Worm (Caenorhabditis elegans) whole organism, L4 larva: ENCODE results near the gene lonp-2.

Source experiments
- F10B5.3 ChIP-seq: sonication (generic microtip); optimal IDR thresholded peaks from 2 replicates; lab custom pipeline; 2016; ENCODE audit warnings: mild to moderate bottlenecking, missing genetic modification characterization, missing compliant biosample characterization
- F44E2.7 ChIP-seq: fragments of 200-800 bp; sonication (Bioruptor generic); IDR thresholded peaks from 2 replicates; pipeline ENCODE4 v2.1.2; 2022; ENCODE audit warnings: missing genetic modification characterization, missing compliant biosample characterization
- T20F7.1 ChIP-seq: fragments of 200-800 bp; sonication (Bioruptor generic); optimal IDR thresholded peaks from 2 replicates; lab custom pipeline; 2018; ENCODE audit warnings: mild to moderate bottlenecking, missing genetic modification characterization, missing compliant biosample characterization
- Y75B8A.6 ChIP-seq: fragments of 200-800 bp; sonication (Bioruptor generic); IDR thresholded peaks from 2 replicates; pipeline ENCODE4 v1.3.6; 2022; ENCODE audit warnings: missing genetic modification reagents, missing genetic modification characterization, missing compliant biosample characterization
- ama-1 ChIP-seq: fragments of 150-350 bp; optimal IDR thresholded peaks from 2 replicates; lab custom pipeline; 2014; ENCODE audit warnings: inconsistent platforms, mixed read lengths
- arid-1 ChIP-seq: fragments of 200-800 bp; sonication (Bioruptor generic); conservative IDR thresholded peaks from 2 replicates; pipeline ENCODE4 v1.3.6; 2022; ENCODE audit warnings: missing genetic modification reagents, missing genetic modification characterization, missing compliant biosample characterization
- attf-4 ChIP-seq: sonication (generic microtip); optimal IDR thresholded peaks from 3 replicates; lab custom pipeline; 2017; ENCODE audit warnings: missing biosample characterization, missing genetic modification characterization
- ceh-28 ChIP-seq: fragments of 150-350 bp; optimal IDR thresholded peaks from 2 replicates; lab custom pipeline; 2014; ENCODE audit warnings: missing biosample characterization, missing genetic modification reagents, missing genetic modification characterization
- ceh-82 ChIP-seq: sonication (generic microtip); optimal IDR thresholded peaks from 2 replicates; lab custom pipeline; 2017; ENCODE audit warnings: missing biosample characterization, missing genetic modification characterization
- daf-16 ChIP-seq, 3 experiments: sonication (generic microtip); optimal IDR thresholded peaks; 2 replicates each; lab custom pipeline; 2016 to 2017; ENCODE audit warnings: missing genetic modification characterization in 3 of 3, missing genetic modification reagents in 3 of 3, mild to moderate bottlenecking in 2 of 3, missing compliant biosample characterization in 2 of 3, missing biosample characterization in 1 of 3, moderate library complexity in 1 of 3
- dmd-6 ChIP-seq: fragments of 200-800 bp; sonication (Bioruptor generic); IDR thresholded peaks from 2 replicates; pipeline ENCODE4 v1.3.6; 2022; ENCODE audit warnings: missing genetic modification reagents, missing genetic modification characterization, missing compliant biosample characterization
- dpl-1 ChIP-seq: fragments of 150-350 bp; optimal IDR thresholded peaks from 2 replicates; lab custom pipeline; 2014; ENCODE audit warnings: missing biosample characterization, missing genetic modification reagents, missing genetic modification characterization
- duxl-1 ChIP-seq: sonication (generic microtip); optimal IDR thresholded peaks from 2 replicates; lab custom pipeline; 2016; ENCODE audit warnings: mild to moderate bottlenecking, missing genetic modification characterization, moderate library complexity, missing compliant biosample characterization; ENCODE audit not compliant: poor library complexity
- dve-1 ChIP-seq: sonication (generic microtip); optimal IDR thresholded peaks from 2 replicates; lab custom pipeline; 2017; ENCODE audit warnings: antibody characterized with exemption, mild to moderate bottlenecking, missing genetic modification characterization, missing compliant biosample characterization; ENCODE audit not compliant: insufficient read depth
- egl-27 ChIP-seq: sonication (generic microtip); optimal IDR thresholded peaks from 3 replicates; lab custom pipeline; 2017; ENCODE audit warnings: missing biosample characterization, missing genetic modification reagents, missing genetic modification characterization
- hif-1 ChIP-seq, 2 experiments: sonication (generic microtip); optimal IDR thresholded peaks; 2 replicates each; lab custom pipeline; 2016 to 2017; ENCODE audit warnings: missing compliant biosample characterization in 2 of 2, missing genetic modification characterization in 2 of 2, missing genetic modification reagents in 2 of 2, missing genotype in 2 of 2, mild to moderate bottlenecking in 1 of 2
- lin-29 ChIP-seq: fragments of 200-800 bp; sonication (Bioruptor generic); IDR thresholded peaks from 2 replicates; pipeline ENCODE4 v1.3.6; 2022; ENCODE audit warnings: missing genetic modification reagents, missing genetic modification characterization, missing compliant biosample characterization
- lin-38 ChIP-seq: fragments of 200-800 bp; sonication (Bioruptor generic); IDR thresholded peaks from 2 replicates; pipeline ENCODE4 v1.3.6; 2022; ENCODE audit warnings: missing genetic modification reagents, missing genetic modification characterization, missing compliant biosample characterization
- lsy-2 ChIP-seq, 2 experiments: fragments of 150-350 bp in 1 of 2; sonication (generic microtip) in 1 of 2; optimal IDR thresholded peaks; 2 replicates each; lab custom pipeline; 2014 to 2017; ENCODE audit warnings: missing biosample characterization in 2 of 2, missing genetic modification characterization in 2 of 2
- mep-1 ChIP-seq: fragments of 150-350 bp; sonication (generic microtip); optimal IDR thresholded peaks from 3 replicates; lab custom pipeline; 2014; ENCODE audit warnings: missing biosample characterization, missing genetic modification characterization
- mxl-2 ChIP-seq: fragments of 200-800 bp; sonication (Bioruptor generic); conservative IDR thresholded peaks from 2 replicates; pipeline ENCODE4 v1.3.6; 2022; ENCODE audit warnings: missing genetic modification reagents, missing genetic modification characterization, missing compliant biosample characterization
- nhr-102 ChIP-seq: sonication (generic microtip); optimal IDR thresholded peaks from 2 replicates; lab custom pipeline; 2016; ENCODE audit warnings: mild to moderate bottlenecking, missing genetic modification characterization, moderate library complexity, missing compliant biosample characterization
- nhr-28 ChIP-seq: fragments of 150-350 bp; optimal IDR thresholded peaks from 2 replicates; lab custom pipeline; 2014; ENCODE audit warnings: missing biosample characterization, missing genetic modification characterization
- pha-4 ChIP-seq, 2 experiments: fragments of 150-350 bp in 1 of 2; fragments of 200-800 bp in 1 of 2; sonication (Bioruptor generic) in 1 of 2; IDR thresholded peaks in 1 of 2; optimal IDR thresholded peaks in 1 of 2; 2 replicates each; pipeline versions ENCODE4 v1.3.6 to Lab custom; 2014 to 2022; ENCODE audit warnings: missing genetic modification characterization in 2 of 2, missing genetic modification reagents in 2 of 2, missing biosample characterization in 1 of 2, missing compliant biosample characterization in 1 of 2
- php-3 ChIP-seq: fragments of 200-800 bp; sonication (Bioruptor generic); IDR thresholded peaks from 2 replicates; pipeline ENCODE4 v1.3.6; 2022; ENCODE audit warnings: missing genetic modification reagents, missing genetic modification characterization, missing compliant biosample characterization
- pqm-1 ChIP-seq: sonication (generic microtip); optimal IDR thresholded peaks from 2 replicates; lab custom pipeline; 2017; ENCODE audit warnings: missing biosample characterization, missing genetic modification characterization
- rbr-2 ChIP-seq: sonication (generic microtip); optimal IDR thresholded peaks from 2 replicates; lab custom pipeline; 2016; ENCODE audit warnings: missing genotype, missing genetic modification characterization, missing compliant biosample characterization
- saeg-2 ChIP-seq: fragments of 200-800 bp; sonication (Bioruptor generic); IDR thresholded peaks from 2 replicates; pipeline ENCODE4 v1.3.6; 2022; ENCODE audit warnings: missing genetic modification reagents, missing genetic modification characterization, missing compliant biosample characterization
- snpc-4 ChIP-seq: fragments of 150-350 bp; optimal IDR thresholded peaks from 2 replicates; lab custom pipeline; 2014; ENCODE audit warnings: missing biosample characterization, missing genetic modification characterization
- spr-1 ChIP-seq: sonication (generic microtip); optimal IDR thresholded peaks from 2 replicates; lab custom pipeline; 2016; ENCODE audit warnings: mild to moderate bottlenecking, missing genetic modification characterization, missing compliant biosample characterization
- unc-62 ChIP-seq, 3 experiments: fragments of 150-350 bp in 1 of 3; sonication (generic microtip); optimal IDR thresholded peaks in 2 of 3; peaks in 1 of 3; 1 replicate in 1 of 3; 2 replicates in 2 of 3; lab custom pipeline; 2014 to 2017; ENCODE audit warnings: missing biosample characterization in 3 of 3, missing genetic modification characterization in 3 of 3, missing genetic modification reagents in 3 of 3, missing genotype in 1 of 3
- ztf-11 ChIP-seq: fragments of 150-350 bp; optimal IDR thresholded peaks from 2 replicates; lab custom pipeline; 2014; ENCODE audit warnings: missing biosample characterization, missing genetic modification characterization

The lonp-2 gene

ce11 chrIII:12094158-12094856, 13.3 kb upstream of the lonp-2 start:
- no peak for TF ChIP-seq lsy-2 (tag; optimal IDR thresholded peaks at IDR 0.05; lab: Kevin White, UChicago)
- TF ChIP-seq pqm-1 (tag; lab: Kevin White, UChicago): peak; percentile 62
- peak; percentile 51 for TF ChIP-seq dve-1
- no peak for TF ChIP-seq F10B5.3 (tag; lab: Kevin White, UChicago)
- peak in 1 of 2 experiments; percentile 31 for TF ChIP-seq unc-62 (GFP tag; optimal IDR thresholded peaks at IDR 0.05 in 1 of 2; lab: Kevin White, UChicago)
- no peak for TF ChIP-seq unc-62 (tag; optimal IDR thresholded peaks at IDR 0.05; lab: Kevin White, UChicago)
- peak; percentile 37 for TF ChIP-seq nhr-28 (tag; lab: Kevin White, UChicago)
- no peak for TF ChIP-seq lin-29 (GFP tag; lab: Robert Waterston, UW)
- no peak for TF ChIP-seq egl-27
- TF ChIP-seq dpl-1 (GFP tag; lab: Kevin White, UChicago): no peak
- peak; percentile 76 for TF ChIP-seq php-3 (GFP tag; lab: Robert Waterston, UW)
- no peak for TF ChIP-seq daf-16 (GFP tag; optimal IDR thresholded peaks at IDR 0.05; lab: Kevin White, UChicago)
- TF ChIP-seq daf-16 (tag; optimal IDR thresholded peaks at IDR 0.05; lab: Kevin White, UChicago): peak; percentile 58
- TF ChIP-seq attf-4 (tag; lab: Kevin White, UChicago): no peak

ce11 chrIII:12118381-12118780, 10.8 kb downstream of the lonp-2 start, which contains the start of gene lron-12:
Gene lron-12 (minus strand): TSS chrIII:12118481.
- TF ChIP-seq pqm-1 (tag; lab: Kevin White, UChicago): no peak
- TF ChIP-seq nhr-102: no peak
- TF ChIP-seq ceh-82 (tag; lab: Kevin White, UChicago): no peak
- peak in 1 of 2 experiments; percentile 18 for TF ChIP-seq daf-16 (GFP tag; optimal IDR thresholded peaks at IDR 0.05; lab: Kevin White, UChicago)
- no peak for TF ChIP-seq daf-16 (tag; optimal IDR thresholded peaks at IDR 0.05; lab: Kevin White, UChicago)

- TF ChIP-seq arid-1 (GFP tag; lab: Robert Waterston, UW) (no peak), saeg-2 (GFP tag; lab: Robert Waterston, UW) (no peak), rbr-2 (tag; lab: Kevin White, UChicago) (no peak), duxl-1 (no peak), mep-1 (no peak), Y75B8A.6 (GFP tag; lab: Robert Waterston, UW) (no peak), dmd-6 (no peak), mxl-2 (GFP tag; lab: Robert Waterston, UW) (no peak), F44E2.7 (GFP tag; lab: Robert Waterston, UW) (no peak), ama-1 (lab: Kevin White, UChicago) (no peak), dve-1 (no peak), unc-62 (GFP tag; optimal IDR thresholded peaks at IDR 0.05 in 1 of 2; lab: Kevin White, UChicago) (no peak), unc-62 (tag; optimal IDR thresholded peaks at IDR 0.05; lab: Kevin White, UChicago) (no peak), snpc-4 (tag; lab: Kevin White, UChicago) (no peak), ceh-28 (tag; lab: Kevin White, UChicago) (no peak), lin-38 (no peak), hif-1 (tag; optimal IDR thresholded peaks at IDR 0.05; lab: Kevin White, UChicago) (no peak)
- TF ChIP-seq, all 104 proteins: peak for 0
These were observed 12.1 kb downstream of the lonp-2 start for ce11 chrIII:12119625-12120024.

- peak in 1 of 2 experiments; percentile 94 for TF ChIP-seq unc-62 (GFP tag; optimal IDR thresholded peaks at IDR 0.05 in 1 of 2; lab: Kevin White, UChicago)
- no peak for TF ChIP-seq unc-62 (tag; optimal IDR thresholded peaks at IDR 0.05; lab: Kevin White, UChicago)
- TF ChIP-seq ztf-11: no peak
These were observed 13.6 kb downstream of the lonp-2 start for ce11 chrIII:12121177-12121576.

ce11 chrIII:12123427-12123826, 15.9 kb downstream of the lonp-2 start:
- TF ChIP-seq saeg-2 (GFP tag; lab: Robert Waterston, UW): no peak
- TF ChIP-seq pha-4 (GFP tag; IDR thresholded peaks at IDR 0.05; lab: Robert Waterston, UW): no peak
- TF ChIP-seq pha-4 (tag; optimal IDR thresholded peaks at IDR 0.05; lab: Kevin White, UChicago): no peak
- TF ChIP-seq T20F7.1: no peak
- no peak for TF ChIP-seq spr-1 (tag; lab: Kevin White, UChicago)
